Fruit fly (Drosophila melanogaster) ovary, adult (tissue): Measurements from ENCODE around the gene AdipoR.

Experiments
- CG17801 ChIP-seq: fragments of 200-800 bp; optimal IDR thresholded peaks from 2 replicates; lab custom pipeline; 2019; ENCODE audit warnings: missing biosample characterization, mild to moderate bottlenecking, missing genetic modification characterization, moderate library complexity; ENCODE audit not compliant: partially characterized antibody

Gene AdipoR

dm6 chr3R:22520481-22520880, 27.2 kb downstream of the AdipoR start:
- no peak for TF ChIP-seq CG17801 (GFP tag; lab: Kevin White, UChicago)

DNA sequence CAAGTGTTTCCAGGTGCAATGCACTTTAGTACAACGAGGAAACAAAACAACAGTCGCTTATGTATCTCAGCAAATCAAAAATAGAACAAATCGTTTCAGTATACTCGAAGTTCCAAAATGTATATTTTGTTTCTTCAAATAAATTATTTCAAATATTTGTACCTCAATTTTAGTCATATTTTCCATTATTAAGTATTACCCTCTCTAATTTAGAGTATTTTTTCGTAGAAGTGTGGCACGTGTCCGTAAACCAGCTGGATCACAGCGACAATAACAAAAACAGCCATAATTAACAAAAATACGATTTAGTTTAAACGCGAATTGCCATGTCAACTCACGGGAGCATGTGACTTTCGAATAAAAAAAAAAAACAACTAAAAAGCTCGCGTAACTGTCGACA, 28.9 kb downstream of the AdipoR start:
- no peak for TF ChIP-seq CG17801 (GFP tag; lab: Kevin White, UChicago)

dm6 chr3R:22518285-22518684, 29.4 kb downstream of the AdipoR start:
- TF ChIP-seq CG17801 (GFP tag; lab: Kevin White, UChicago): no peak

DNA sequence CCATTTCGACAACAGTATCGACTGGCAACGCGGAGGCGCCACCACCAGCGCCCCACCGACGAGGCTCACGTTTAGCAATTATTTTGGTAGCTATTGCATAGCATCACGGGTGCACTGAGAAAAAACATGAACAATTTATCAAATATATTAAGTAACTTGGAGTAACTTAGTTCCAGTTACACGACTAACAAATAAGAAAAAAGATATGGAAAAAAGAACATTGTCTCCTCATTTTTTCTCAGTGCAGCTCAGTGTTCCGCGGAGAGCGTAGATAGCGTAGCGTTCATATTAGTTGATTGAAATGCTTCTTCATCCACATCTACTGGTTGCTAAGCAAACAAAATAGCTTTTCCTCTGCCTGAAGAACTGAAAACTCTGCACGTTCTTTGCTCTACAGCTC, 32.3 kb downstream of the AdipoR start:
- TF ChIP-seq CG17801 (GFP tag; lab: Kevin White, UChicago): no peak

DNA sequence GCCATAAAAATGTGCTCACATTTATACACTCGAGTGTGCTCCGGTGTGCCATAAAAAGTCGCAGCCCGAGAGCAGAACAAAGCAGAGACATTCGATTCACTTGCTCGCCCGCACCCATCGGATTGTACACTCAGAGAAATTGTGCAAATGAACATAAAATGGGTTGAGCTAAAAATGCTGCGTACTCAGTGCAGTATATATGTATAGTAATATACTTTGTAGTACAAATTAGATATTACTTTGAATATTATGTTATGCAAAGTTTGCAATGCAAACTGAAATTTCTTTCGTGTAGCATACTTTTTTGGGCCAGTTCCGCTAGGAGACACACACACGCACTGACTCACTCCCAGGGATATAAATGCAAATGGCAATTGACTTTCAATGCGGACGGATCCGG, 44.0 kb downstream of the AdipoR start:
- no peak for TF ChIP-seq CG17801 (GFP tag; lab: Kevin White, UChicago)

- no peak for TF ChIP-seq CG17801 (GFP tag; lab: Kevin White, UChicago)
These were observed 50.6 kb downstream of the AdipoR start, which contains the start of gene Octbeta1R for dm6 chr3R:22497025-22497424. Gene Octbeta1R, plus strand, starts transcription at chr3R:22497215.

DNA sequence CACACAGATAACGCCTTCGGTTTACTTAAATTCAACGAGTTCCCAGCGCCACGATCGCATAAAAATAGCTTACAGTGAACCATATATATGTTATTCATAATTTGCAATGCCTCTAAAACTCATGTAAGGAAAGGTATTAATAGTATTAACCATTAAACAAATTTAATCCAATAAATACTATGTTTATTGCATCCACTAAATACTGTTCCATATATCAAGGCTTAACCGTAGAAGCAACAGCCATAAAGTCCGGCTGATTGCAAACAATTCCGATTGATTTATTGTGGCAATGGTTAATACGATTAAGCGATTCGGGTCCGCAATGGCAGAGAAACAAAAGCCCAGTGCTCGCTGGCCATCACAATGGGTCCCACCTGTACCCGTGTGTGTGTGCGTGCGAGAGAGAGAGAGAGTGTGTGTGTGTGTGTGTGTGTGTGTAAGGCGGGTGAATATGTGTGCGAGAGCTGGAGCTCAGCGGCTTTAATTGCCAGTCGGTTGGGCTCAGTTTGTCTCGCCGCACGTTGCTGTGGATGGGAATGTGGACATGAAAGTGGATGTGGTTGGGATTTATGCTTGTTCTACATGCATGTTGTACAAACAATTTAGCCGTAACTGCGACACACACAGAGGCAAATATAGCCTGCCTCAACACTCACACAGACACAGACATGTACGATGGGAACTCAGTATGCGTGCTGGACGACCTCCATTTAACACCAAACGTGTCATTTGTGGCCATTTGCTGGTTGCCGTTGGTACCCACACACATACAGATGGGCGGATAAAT, 52.9 kb downstream of the AdipoR start:
- TF ChIP-seq CG17801 (GFP tag; lab: Kevin White, UChicago): no peak
